Fruit fly (Drosophila melanogaster): ENCODE measurements around the gene CG15167.

- no peak for TF ChIP-seq CG9948 (tag; optimal IDR thresholded peaks at IDR 0.05)
- TF ChIP-seq Snoo (tag; optimal IDR thresholded peaks at IDR 0.05) = no peak
- TF ChIP-seq gl (tag; optimal IDR thresholded peaks at IDR 0.05) = no peak
- TF ChIP-seq CG12605 (GFP tag; IDR thresholded peaks at IDR 0.05) = no peak
- TF ChIP-seq EcR (GFP tag; optimal IDR thresholded peaks at IDR 0.05) = no peak
- no peak for TF ChIP-seq rn (GFP tag; IDR thresholded peaks at IDR 0.05)
- no peak for TF ChIP-seq CG32121 (GFP tag; IDR thresholded peaks at IDR 0.05)
- TF ChIP-seq CG15710 (tag; optimal IDR thresholded peaks at IDR 0.05) = no peak
- TF ChIP-seq CG14655 (GFP tag; optimal IDR thresholded peaks at IDR 0.05) = no peak
- TF ChIP-seq CG10348 (GFP tag; IDR thresholded peaks at IDR 0.05) = no peak
Observed at dm6 chr2L:18714086-18714485, 26.1 kb upstream of the CG15167 start.

Data from whole organism, pupa.